Worm (Caenorhabditis elegans) whole organism, early embryonic: ENCODE data around the gene nhr-254.

Experiments
- B0310.2 ChIP-seq: sonication (generic microtip); optimal IDR thresholded peaks from 2 replicates; lab custom pipeline; 2016; ENCODE audit warnings: mild to moderate bottlenecking, missing genetic modification characterization, missing compliant biosample characterization
- F13C5.2 ChIP-seq: sonication (generic microtip); optimal IDR thresholded peaks from 2 replicates; lab custom pipeline; 2017; ENCODE audit warnings: mild to moderate bottlenecking, missing genetic modification characterization, inconsistent platforms, missing compliant biosample characterization
- aly-1 ChIP-seq: sonication (generic microtip); optimal IDR thresholded peaks from 2 replicates; lab custom pipeline; 2016; ENCODE audit warnings: missing genetic modification characterization, missing compliant biosample characterization
- ama-1 ChIP-seq: fragments of 150-350 bp; optimal IDR thresholded peaks from 2 replicates; lab custom pipeline; 2014
- ceh-13 ChIP-seq: fragments of 200-800 bp; sonication (Bioruptor generic); optimal IDR thresholded peaks from 2 replicates; lab custom pipeline; 2018; ENCODE audit warnings: mild to moderate bottlenecking, missing genetic modification characterization, missing compliant biosample characterization
- ceh-36 ChIP-seq: sonication (generic microtip); optimal IDR thresholded peaks from 2 replicates; lab custom pipeline; 2016; ENCODE audit warnings: missing genetic modification characterization, inconsistent platforms, missing compliant biosample characterization
- ets-7 ChIP-seq: sonication (generic microtip); optimal IDR thresholded peaks from 2 replicates; lab custom pipeline; 2016; ENCODE audit warnings: missing genotype, missing genetic modification characterization, missing compliant biosample characterization
- flt-1 ChIP-seq: fragments of 200-800 bp; sonication (Bioruptor generic); IDR thresholded peaks from 2 replicates; pipeline ENCODE4 v1.3.6; 2022; ENCODE audit warnings: missing genetic modification characterization, missing compliant biosample characterization
- hmbx-1 ChIP-seq: sonication (generic microtip); optimal IDR thresholded peaks from 2 replicates; lab custom pipeline; 2016; ENCODE audit warnings: mild to moderate bottlenecking, missing genetic modification characterization, missing compliant biosample characterization
- hmg-4 ChIP-seq: fragments of 200-800 bp; sonication (Bioruptor generic); optimal IDR thresholded peaks from 2 replicates; lab custom pipeline; 2018; ENCODE audit warnings: mild to moderate bottlenecking, missing genetic modification characterization, missing compliant biosample characterization
- hnd-1 ChIP-seq: sonication (generic microtip); optimal IDR thresholded peaks from 2 replicates; lab custom pipeline; 2016; ENCODE audit warnings: missing genetic modification characterization, missing compliant biosample characterization
- pes-1 ChIP-seq: fragments of 200-800 bp; sonication (Bioruptor generic); IDR thresholded peaks from 2 replicates; pipeline ENCODE4 v1.3.6; 2022; ENCODE audit warnings: missing genetic modification reagents, missing genetic modification characterization, missing compliant biosample characterization
- scrt-1 ChIP-seq: fragments of 200-800 bp; sonication (Bioruptor generic); IDR thresholded peaks from 2 replicates; pipeline ENCODE4 v1.3.6; 2022; ENCODE audit warnings: missing genetic modification characterization, missing compliant biosample characterization
- sea-1 ChIP-seq: fragments of 200-800 bp; sonication (Bioruptor generic); conservative IDR thresholded peaks from 2 replicates; pipeline ENCODE4 v1.3.6; 2022; ENCODE audit warnings: missing genetic modification characterization, missing compliant biosample characterization
- tbx-11 ChIP-seq: fragments of 200-800 bp; sonication (Bioruptor generic); IDR thresholded peaks from 2 replicates; pipeline ENCODE4 v1.3.6; 2022; ENCODE audit warnings: missing genetic modification characterization, missing compliant biosample characterization
- tbx-37 ChIP-seq: fragments of 200-800 bp; sonication (Bioruptor generic); conservative IDR thresholded peaks from 2 replicates; pipeline ENCODE4 v1.3.6; 2022; ENCODE audit warnings: missing genetic modification reagents, missing genetic modification characterization, missing compliant biosample characterization
- tra-4 ChIP-seq: sonication (generic microtip); optimal IDR thresholded peaks from 2 replicates; lab custom pipeline; 2017; ENCODE audit warnings: missing genetic modification characterization, missing compliant biosample characterization

nhr-254 gene

ce11 chrV:358473-358872 lies 34.0 kb upstream of the nhr-254 start:
- TF ChIP-seq hnd-1 (no peak), F13C5.2 (tag; lab: Kevin White, UChicago) (no peak), ets-7 (tag; lab: Kevin White, UChicago) (no peak), flt-1 (GFP tag; lab: Robert Waterston, UW) (no peak), hmbx-1 (tag; lab: Kevin White, UChicago) (no peak), ceh-36 (tag; lab: Kevin White, UChicago) (no peak), tbx-11 (GFP tag; lab: Robert Waterston, UW) (no peak), tbx-37 (no peak), ceh-13 (GFP tag; lab: Kevin White, UChicago) (no peak), sea-1 (GFP tag; lab: Robert Waterston, UW) (no peak), hmg-4 (no peak), B0310.2 (tag; lab: Kevin White, UChicago) (no peak), pes-1 (GFP tag; lab: Robert Waterston, UW) (no peak), aly-1 (tag; lab: Kevin White, UChicago) (no peak), ama-1 (lab: Kevin White, UChicago) (no peak), tra-4 (tag; lab: Kevin White, UChicago) (no peak), scrt-1 (GFP tag; lab: Robert Waterston, UW) (no peak)

- TF ChIP-seq flt-1 (GFP tag; lab: Robert Waterston, UW) (no peak), pes-1 (GFP tag; lab: Robert Waterston, UW) (no peak), sea-1 (GFP tag; lab: Robert Waterston, UW) (no peak), ama-1 (lab: Kevin White, UChicago) (no peak), ets-7 (tag; lab: Kevin White, UChicago) (no peak), tra-4 (tag; lab: Kevin White, UChicago) (no peak), aly-1 (tag; lab: Kevin White, UChicago) (no peak), hnd-1 (no peak), hmg-4 (no peak), tbx-11 (GFP tag; lab: Robert Waterston, UW) (no peak), tbx-37 (no peak), ceh-13 (GFP tag; lab: Kevin White, UChicago) (no peak), hmbx-1 (tag; lab: Kevin White, UChicago) (no peak), F13C5.2 (tag; lab: Kevin White, UChicago) (no peak), B0310.2 (tag; lab: Kevin White, UChicago) (no peak), ceh-36 (tag; lab: Kevin White, UChicago) (no peak), scrt-1 (GFP tag; lab: Robert Waterston, UW) (no peak)
Observed at ce11 chrV:359466-359865, 33.0 kb upstream of the nhr-254 start, which contains the start of gene T22H9.1. Gene T22H9.1 (plus strand): TSS chrV:359766.

- TF ChIP-seq tbx-11 (GFP tag; lab: Robert Waterston, UW) (no peak), sea-1 (GFP tag; lab: Robert Waterston, UW) (no peak), scrt-1 (GFP tag; lab: Robert Waterston, UW) (no peak), flt-1 (GFP tag; lab: Robert Waterston, UW) (no peak), ets-7 (tag; lab: Kevin White, UChicago) (no peak), hnd-1 (no peak), pes-1 (GFP tag; lab: Robert Waterston, UW) (no peak), tbx-37 (no peak)
Observed at ce11 chrV:360068-360467, 32.4 kb upstream of the nhr-254 start.

DNA sequence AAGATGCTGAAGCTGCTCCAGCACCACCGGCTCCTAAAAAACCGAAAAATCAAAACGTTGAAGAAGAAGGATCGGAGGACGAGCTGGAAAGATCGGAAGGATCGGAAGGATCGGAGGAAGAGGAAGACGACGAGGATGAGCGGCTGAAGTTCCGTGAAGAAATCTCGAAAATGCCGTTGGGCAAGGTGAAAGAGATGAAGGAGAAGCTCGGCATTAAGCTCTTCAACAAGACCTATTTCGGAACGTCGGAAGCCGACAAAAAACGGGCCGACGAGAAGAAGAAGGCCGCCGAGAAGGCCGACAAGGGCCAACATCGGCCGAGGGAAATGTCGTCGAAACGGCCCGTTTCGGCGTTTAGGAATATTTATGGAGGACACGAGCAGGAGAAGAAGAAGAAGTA lies 31.1 kb upstream of the nhr-254 start:
- TF ChIP-seq aly-1 (tag; lab: Kevin White, UChicago) = peak; percentile 0
- no peak for TF ChIP-seq flt-1 (GFP tag; lab: Robert Waterston, UW)

ce11 chrV:364650-365049 lies 27.8 kb upstream of the nhr-254 start, which contains the start of gene mltn-6:
Gene mltn-6 (plus strand): TSS chrV:364950.
- TF ChIP-seq ceh-13 (GFP tag; lab: Kevin White, UChicago) (no peak), hnd-1 (no peak), ceh-36 (tag; lab: Kevin White, UChicago) (no peak), ama-1 (lab: Kevin White, UChicago) (no peak), tra-4 (tag; lab: Kevin White, UChicago) (no peak), scrt-1 (GFP tag; lab: Robert Waterston, UW) (no peak), pes-1 (GFP tag; lab: Robert Waterston, UW) (no peak), tbx-11 (GFP tag; lab: Robert Waterston, UW) (no peak), B0310.2 (tag; lab: Kevin White, UChicago) (no peak), flt-1 (GFP tag; lab: Robert Waterston, UW) (no peak), hmbx-1 (tag; lab: Kevin White, UChicago) (no peak), sea-1 (GFP tag; lab: Robert Waterston, UW) (no peak), tbx-37 (no peak), F13C5.2 (tag; lab: Kevin White, UChicago) (no peak), hmg-4 (no peak), aly-1 (tag; lab: Kevin White, UChicago) (no peak), ets-7 (tag; lab: Kevin White, UChicago) (no peak)

ce11 chrV:370033-370432 lies 22.4 kb upstream of the nhr-254 start, which contains the start of gene mltn-7:
Gene mltn-7 (plus strand): TSS chrV:370333.
- TF ChIP-seq hnd-1 = no peak
- TF ChIP-seq tbx-11 (GFP tag; lab: Robert Waterston, UW) = no peak
- TF ChIP-seq tbx-37 = no peak
- no peak for TF ChIP-seq sea-1 (GFP tag; lab: Robert Waterston, UW)
- TF ChIP-seq ets-7 (tag; lab: Kevin White, UChicago) = no peak

DNA sequence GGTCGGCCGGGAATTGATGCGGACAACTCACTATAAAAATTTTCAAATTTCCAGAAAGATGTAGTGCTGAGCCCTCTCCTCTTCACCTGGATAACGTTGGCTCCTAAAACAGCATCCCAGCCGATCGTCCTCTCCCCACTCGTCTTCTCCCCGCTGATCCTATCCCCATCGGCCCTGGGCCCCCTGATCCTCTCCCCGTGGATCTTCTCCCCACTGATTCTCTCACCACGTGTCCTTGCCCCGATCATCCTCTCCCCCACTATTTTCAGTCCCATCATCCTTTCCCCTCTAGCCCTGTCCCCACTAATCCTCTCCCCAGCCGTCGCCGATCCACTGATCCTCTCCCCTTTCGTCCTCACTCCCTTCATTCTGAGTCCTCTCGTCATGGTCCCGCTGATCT lies 19.2 kb upstream of the nhr-254 start:
- peak; percentile 67 for TF ChIP-seq ceh-36 (tag; lab: Kevin White, UChicago)
- TF ChIP-seq flt-1 (GFP tag; lab: Robert Waterston, UW) = no peak

DNA sequence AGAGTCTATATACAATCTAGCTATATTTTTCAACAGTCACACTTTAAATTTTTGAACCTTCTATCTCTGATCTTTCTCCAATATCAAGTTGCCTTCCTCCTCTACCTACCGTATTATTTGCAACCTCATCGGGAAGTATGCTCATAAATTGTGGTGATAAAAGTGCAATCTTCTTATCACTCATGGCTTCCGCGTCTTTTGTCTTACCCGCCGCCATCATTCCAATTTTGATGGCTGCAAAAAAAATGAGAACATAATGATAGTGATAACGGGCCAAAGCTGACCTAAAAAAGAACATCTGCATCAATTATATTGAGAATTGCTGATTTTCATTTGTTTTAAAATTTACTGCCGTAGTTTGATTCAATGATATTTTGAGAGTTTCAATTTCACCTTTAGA lies 15.6 kb upstream of the nhr-254 start:
- TF ChIP-seq B0310.2 (tag; lab: Kevin White, UChicago) = no peak
- TF ChIP-seq pes-1 (GFP tag; lab: Robert Waterston, UW) = no peak
- TF ChIP-seq hmbx-1 (tag; lab: Kevin White, UChicago) = no peak
- TF ChIP-seq ama-1 (lab: Kevin White, UChicago) = no peak
- no peak for TF ChIP-seq tbx-11 (GFP tag; lab: Robert Waterston, UW)
- TF ChIP-seq F13C5.2 (tag; lab: Kevin White, UChicago) = no peak
- no peak for TF ChIP-seq hmg-4
- no peak for TF ChIP-seq ets-7 (tag; lab: Kevin White, UChicago)
- TF ChIP-seq ceh-36 (tag; lab: Kevin White, UChicago) = no peak
- no peak for TF ChIP-seq flt-1 (GFP tag; lab: Robert Waterston, UW)
- TF ChIP-seq aly-1 (tag; lab: Kevin White, UChicago) = no peak
